Fruit fly (Drosophila melanogaster) whole organism, prepupa: ENCODE data around the gene CG8668.

Source experiments
- Blimp-1 ChIP-seq: fragments of 200-800 bp; sonication (Bioruptor generic); optimal IDR thresholded peaks from 3 replicates; lab custom pipeline; 2017; ENCODE audit warnings: missing biosample characterization, missing genetic modification characterization, mild to moderate bottlenecking, moderate library complexity, missing genetic modification reagents
- CG11294 ChIP-seq: fragments of 200-800 bp; sonication (Bioruptor generic); IDR thresholded peaks from 2 replicates; pipeline ENCODE4 v1.3.6; 2022; ENCODE audit warnings: missing biosample characterization, missing genetic modification characterization
- CG11762 ChIP-seq: fragments of 200-800 bp; sonication (Bioruptor generic); optimal IDR thresholded peaks from 3 replicates; lab custom pipeline; 2016; ENCODE audit warnings: missing biosample characterization, missing genetic modification characterization; ENCODE audit not compliant: insufficient read depth
- CG11902 ChIP-seq: fragments of 200-800 bp; sonication (Bioruptor generic); optimal IDR thresholded peaks from 3 replicates; lab custom pipeline; 2016; ENCODE audit warnings: missing biosample characterization, missing genetic modification characterization
- CG15336 ChIP-seq: fragments of 200-800 bp; sonication (Bioruptor generic); IDR thresholded peaks from 2 replicates; pipeline ENCODE4 v1.3.6; 2022; ENCODE audit warnings: missing biosample characterization, missing genetic modification characterization
- CG1621 ChIP-seq: fragments of 200-800 bp; sonication (Bioruptor generic); optimal IDR thresholded peaks from 3 replicates; lab custom pipeline; 2018; ENCODE audit warnings: missing biosample characterization, mild to moderate bottlenecking, missing genetic modification characterization
- CG16779 ChIP-seq: fragments of 200-800 bp; sonication (Bioruptor generic); optimal IDR thresholded peaks from 3 replicates; lab custom pipeline; 2017; ENCODE audit warnings: missing biosample characterization, mild to moderate bottlenecking, missing genetic modification characterization
- CG6792 ChIP-seq: fragments of 200-800 bp; sonication (Bioruptor generic); optimal IDR thresholded peaks from 3 replicates; lab custom pipeline; 2016; ENCODE audit warnings: missing biosample characterization, missing genetic modification characterization
- CG6808 ChIP-seq: fragments of 200-800 bp; sonication (Bioruptor generic); optimal IDR thresholded peaks from 3 replicates; lab custom pipeline; 2017; ENCODE audit warnings: missing biosample characterization, missing genetic modification characterization, mild to moderate bottlenecking, moderate library complexity, missing genetic modification reagents
- CG8632 ChIP-seq: fragments of 200-800 bp; sonication (Bioruptor generic); optimal IDR thresholded peaks from 3 replicates; lab custom pipeline; 2016; ENCODE audit warnings: missing biosample characterization, missing genetic modification characterization
- Eip78C ChIP-seq: fragments of 200-800 bp; sonication (Bioruptor generic); peaks from one replicate; lab custom pipeline; 2016; ENCODE audit warnings: missing biosample characterization, missing genetic modification characterization
- Eip93F ChIP-seq: fragments of 200-800 bp; sonication (Bioruptor generic); optimal IDR thresholded peaks from 2 replicates; lab custom pipeline; 2016; ENCODE audit warnings: missing biosample characterization, mild to moderate bottlenecking, missing genetic modification characterization
- Ets21C ChIP-seq: fragments of 200-800 bp; sonication (Bioruptor generic); optimal IDR thresholded peaks from 3 replicates; lab custom pipeline; 2016; ENCODE audit warnings: missing biosample characterization, missing genetic modification characterization
- Hr38 ChIP-seq: sonication (Bioruptor generic); optimal IDR thresholded peaks from 2 replicates; lab custom pipeline; 2016; ENCODE audit warnings: missing biosample characterization, missing genetic modification characterization
- Hr39 ChIP-seq: fragments of 200-800 bp; sonication (Bioruptor generic); optimal IDR thresholded peaks from 2 replicates; lab custom pipeline; 2016; ENCODE audit warnings: missing biosample characterization, missing genetic modification characterization
- Lpt ChIP-seq: fragments of 200-800 bp; sonication (Bioruptor generic); optimal IDR thresholded peaks from 3 replicates; lab custom pipeline; 2016; ENCODE audit warnings: missing biosample characterization, missing genetic modification characterization
- Met ChIP-seq: fragments of 200-800 bp; sonication (Bioruptor generic); optimal IDR thresholded peaks from 3 replicates; lab custom pipeline; 2016; ENCODE audit warnings: missing biosample characterization, missing genetic modification characterization
- OdsH ChIP-seq: fragments of 200-800 bp; sonication (Bioruptor generic); optimal IDR thresholded peaks from 3 replicates; lab custom pipeline; 2016; ENCODE audit warnings: missing biosample characterization, missing genetic modification characterization
- Smox ChIP-seq: fragments of 200-800 bp; sonication (Bioruptor generic); optimal IDR thresholded peaks from 3 replicates; lab custom pipeline; 2016; ENCODE audit warnings: missing biosample characterization, missing genetic modification characterization
- Sox102F ChIP-seq: fragments of 200-800 bp; sonication (Bioruptor generic); optimal IDR thresholded peaks from 2 replicates; lab custom pipeline; 2016; ENCODE audit warnings: missing biosample characterization, mild to moderate bottlenecking, missing genetic modification characterization
- Sox15 ChIP-seq: fragments of 200-800 bp; sonication (Bioruptor generic); optimal IDR thresholded peaks from 3 replicates; lab custom pipeline; 2016; ENCODE audit warnings: missing biosample characterization, missing genetic modification characterization
- achi ChIP-seq: fragments of 200-800 bp; sonication (Bioruptor generic); optimal IDR thresholded peaks from 3 replicates; lab custom pipeline; 2016; ENCODE audit warnings: missing biosample characterization, missing genetic modification characterization
- cyc ChIP-seq: fragments of 200-800 bp; sonication (Bioruptor generic); optimal IDR thresholded peaks from 3 replicates; lab custom pipeline; 2016; ENCODE audit warnings: missing biosample characterization, missing genetic modification characterization
- dsx ChIP-seq: fragments of 200-800 bp; optimal IDR thresholded peaks from 3 replicates; lab custom pipeline; 2019; ENCODE audit warnings: missing biosample characterization, mild to moderate bottlenecking, missing genetic modification characterization, moderate library complexity; ENCODE audit not compliant: poor library complexity, severe bottlenecking
- eg ChIP-seq: fragments of 200-800 bp; sonication (Bioruptor generic); IDR thresholded peaks from 3 replicates; pipeline ENCODE4 v1.3.6; 2022; ENCODE audit warnings: missing biosample characterization, missing genetic modification characterization
- lz ChIP-seq: fragments of 200-800 bp; sonication (Bioruptor generic); optimal IDR thresholded peaks from 3 replicates; lab custom pipeline; 2016; ENCODE audit warnings: missing biosample characterization, missing genetic modification characterization
- net ChIP-seq: fragments of 200-800 bp; sonication (Bioruptor generic); optimal IDR thresholded peaks from 3 replicates; lab custom pipeline; 2016; ENCODE audit warnings: missing biosample characterization, missing genetic modification characterization
- pdm3 ChIP-seq: fragments of 200-800 bp; sonication (Bioruptor generic); optimal IDR thresholded peaks from 3 replicates; lab custom pipeline; 2016; ENCODE audit warnings: missing biosample characterization, missing genetic modification characterization
- ss ChIP-seq, 2 experiments: fragments of 200-800 bp; sonication (Bioruptor generic); optimal IDR thresholded peaks; 2 replicates in 1 of 2; 3 replicates in 1 of 2; lab custom pipeline; 2017 to 2018; ENCODE audit warnings: mild to moderate bottlenecking in 2 of 2, missing biosample characterization in 2 of 2, missing genetic modification characterization in 2 of 2, moderate library complexity in 1 of 2
- topi ChIP-seq: fragments of 200-800 bp; sonication (Bioruptor generic); optimal IDR thresholded peaks from 3 replicates; lab custom pipeline; 2016; ENCODE audit warnings: missing biosample characterization, missing genetic modification characterization
- vri ChIP-seq: fragments of 200-800 bp; sonication (Bioruptor generic); optimal IDR thresholded peaks from 3 replicates; lab custom pipeline; 2016; ENCODE audit warnings: missing biosample characterization, mild to moderate bottlenecking, missing genetic modification characterization

CG8668 gene

DNA sequence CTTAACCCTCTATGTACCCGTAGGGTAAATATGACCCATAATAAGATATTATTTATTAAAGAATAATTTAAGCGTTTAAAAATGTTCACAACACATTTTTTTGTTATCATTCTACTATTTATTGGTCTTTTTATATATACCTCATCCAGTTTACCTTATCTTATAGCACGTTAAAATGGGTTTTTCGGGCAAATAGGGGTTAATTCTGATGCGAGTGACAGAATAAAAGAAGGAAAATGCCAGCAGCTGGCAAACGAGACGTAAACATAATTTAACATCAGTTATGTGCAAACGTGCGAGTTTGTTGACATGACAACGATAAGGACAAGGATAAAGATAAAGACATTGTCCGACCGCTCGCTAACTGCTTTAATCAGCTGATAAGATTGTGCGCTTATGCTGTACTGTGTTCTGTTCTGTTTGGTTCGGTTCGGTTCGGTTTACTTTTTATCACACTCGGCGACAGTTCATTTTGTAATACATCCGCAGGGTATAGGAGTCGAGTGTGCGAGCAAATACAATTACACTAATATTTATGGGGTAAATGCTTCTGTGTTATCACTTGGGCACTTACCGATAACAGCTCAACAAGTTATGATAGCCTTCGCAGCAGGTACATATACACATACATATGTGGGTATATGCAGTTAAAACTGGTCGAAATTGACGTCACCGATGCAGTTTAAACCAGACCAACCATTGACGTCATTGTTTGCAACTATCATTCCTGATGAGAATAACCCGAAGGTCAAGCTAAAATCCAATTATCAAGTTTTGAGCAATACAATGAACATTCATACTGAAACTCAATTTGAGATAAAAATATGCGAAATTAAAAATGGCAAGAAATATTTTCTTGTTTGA is 26.1 kb upstream of the CG8668 start (continued):
- TF ChIP-seq cyc (GFP tag; lab: Kevin White, UChicago): peak; percentile 42

DNA sequence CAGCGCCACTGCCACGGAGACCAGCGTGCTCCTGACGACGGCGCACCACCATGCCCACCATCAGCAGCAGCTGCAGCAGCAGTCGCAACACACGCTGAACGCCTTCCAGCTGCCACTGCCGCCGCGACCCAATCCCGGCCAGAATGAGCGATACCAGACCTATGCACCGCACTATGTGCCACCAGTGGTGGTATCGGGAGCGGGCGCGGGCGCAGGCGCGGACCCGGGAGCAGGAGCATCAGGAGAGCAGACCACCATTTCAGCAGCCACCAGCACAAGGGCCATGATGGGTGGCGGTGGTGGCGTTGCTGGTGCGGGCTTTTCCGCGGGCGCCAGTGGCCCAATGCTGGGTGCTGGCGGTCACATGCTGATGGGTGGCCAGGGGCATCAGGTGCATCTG is 23.7 kb upstream of the CG8668 start:
- TF ChIP-seq net (no peak), CG11762 (GFP tag; lab: Kevin White, UChicago) (no peak), cyc (GFP tag; lab: Kevin White, UChicago) (no peak), Eip93F (GFP tag; lab: Kevin White, UChicago) (no peak), Smox (GFP tag; lab: Kevin White, UChicago) (no peak)

DNA sequence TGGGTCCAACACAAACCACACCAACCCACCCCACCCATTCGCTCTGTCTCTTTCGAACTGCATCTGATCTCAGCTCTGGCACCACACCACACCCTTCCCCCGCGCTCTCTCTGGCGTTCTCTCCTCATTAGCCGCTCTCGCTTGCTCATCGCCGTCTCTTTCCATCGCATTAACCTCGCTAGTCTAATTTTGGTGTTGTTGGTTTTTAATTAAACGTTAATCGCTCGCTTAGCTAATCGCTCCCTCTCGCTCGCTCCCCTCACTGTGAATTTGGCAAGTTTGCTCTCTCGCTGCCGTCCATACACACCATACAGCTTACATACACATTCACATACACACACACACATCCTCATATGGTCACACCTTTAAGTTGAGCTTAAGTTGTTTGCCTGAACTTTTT is 22.7 kb upstream of the CG8668 start:
- TF ChIP-seq CG16779 (tag; lab: Kevin White, UChicago) (no peak), CG1621 (no peak), CG15336 (GFP tag; lab: Robert Waterston, UW) (no peak), vri (GFP tag; lab: Kevin White, UChicago) (peak; percentile 17), topi (GFP tag; lab: Kevin White, UChicago) (no peak), ss (GFP tag; optimal IDR thresholded peaks at IDR 0.05; lab: Kevin White, UChicago) (no peak)

DNA sequence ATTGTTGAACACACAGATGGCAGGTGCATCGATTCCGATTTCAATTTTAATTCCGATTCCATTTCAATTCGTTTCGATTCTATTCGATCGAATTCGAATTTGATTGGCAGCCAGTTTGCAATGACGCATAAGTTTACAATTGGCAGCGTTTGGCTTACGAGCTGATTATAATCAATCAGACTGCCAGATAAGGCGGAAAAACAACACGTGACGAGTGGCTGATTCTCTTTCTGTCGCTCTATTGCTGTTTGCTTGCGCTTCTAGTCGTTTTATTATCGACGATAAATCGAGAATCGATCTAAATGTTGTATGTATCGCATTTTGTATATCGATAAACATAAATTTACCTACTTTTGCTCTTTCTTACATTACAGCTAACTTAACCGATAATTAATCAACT is 22.1 kb upstream of the CG8668 start:
- TF ChIP-seq Sox102F (GFP tag; lab: Kevin White, UChicago) (no peak), CG11902 (no peak), achi (GFP tag; lab: Kevin White, UChicago) (no peak), pdm3 (no peak), Blimp-1 (GFP tag; lab: Kevin White, UChicago) (no peak)

DNA sequence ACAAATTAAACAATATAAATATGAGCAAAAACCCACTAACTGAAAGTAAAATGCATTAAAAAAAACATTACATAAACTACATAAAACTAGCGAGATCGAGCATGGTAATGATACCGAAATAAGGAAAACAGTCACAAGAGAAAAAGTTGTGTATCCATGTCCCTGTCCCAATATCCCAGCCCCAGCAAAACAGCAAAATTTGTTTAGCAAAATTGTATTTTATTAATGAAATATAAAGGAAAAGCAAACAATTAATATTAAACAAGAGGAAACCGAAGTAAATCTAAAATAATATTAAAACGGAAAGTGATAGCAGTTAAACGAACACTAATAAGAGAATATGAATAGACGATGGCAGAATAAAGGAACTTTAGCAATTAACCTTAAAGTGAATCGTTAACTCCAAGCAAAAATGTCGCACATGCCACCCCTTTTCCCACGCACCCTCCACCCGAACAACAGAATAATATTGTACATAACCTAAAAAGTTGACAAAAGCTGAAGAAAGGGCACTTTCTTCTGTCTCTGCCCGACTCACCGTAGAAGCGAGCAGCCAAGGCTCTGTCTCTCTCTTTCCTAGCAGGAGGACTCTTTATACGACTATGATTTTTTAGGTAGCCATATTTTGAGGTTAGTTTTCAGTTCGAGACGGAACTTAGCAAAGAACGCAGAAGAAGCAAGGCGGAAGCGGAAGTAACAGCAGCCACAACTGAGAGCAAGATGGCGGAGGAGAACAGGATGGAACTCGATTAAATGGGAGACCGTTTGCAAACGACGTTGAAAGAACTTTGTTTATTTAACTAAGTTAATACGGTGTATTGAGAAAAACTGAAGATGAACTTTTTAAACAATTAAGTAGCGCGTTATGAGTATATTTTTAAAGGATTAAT is 16.0 kb upstream of the CG8668 start:
- no peak for TF ChIP-seq ss (GFP tag; optimal IDR thresholded peaks at IDR 0.05; lab: Kevin White, UChicago)
- no peak for TF ChIP-seq CG11902
- TF ChIP-seq CG8632: no peak
- TF ChIP-seq Sox15: no peak
- no peak for TF ChIP-seq Ets21C (GFP tag; lab: Kevin White, UChicago)
- TF ChIP-seq lz: no peak
- no peak for TF ChIP-seq CG11294
- TF ChIP-seq CG6808 (GFP tag; lab: Kevin White, UChicago): no peak
- no peak for TF ChIP-seq dsx (GFP tag; lab: Kevin White, UChicago)
- no peak for TF ChIP-seq Smox (GFP tag; lab: Kevin White, UChicago)
- no peak for TF ChIP-seq CG6792 (GFP tag; lab: Kevin White, UChicago)
- no peak for TF ChIP-seq topi (GFP tag; lab: Kevin White, UChicago)
- no peak for TF ChIP-seq Met (GFP tag; lab: Kevin White, UChicago)
- TF ChIP-seq Lpt (GFP tag; lab: Kevin White, UChicago): no peak
- TF ChIP-seq pdm3: no peak
- TF ChIP-seq OdsH (GFP tag; lab: Kevin White, UChicago): no peak

DNA sequence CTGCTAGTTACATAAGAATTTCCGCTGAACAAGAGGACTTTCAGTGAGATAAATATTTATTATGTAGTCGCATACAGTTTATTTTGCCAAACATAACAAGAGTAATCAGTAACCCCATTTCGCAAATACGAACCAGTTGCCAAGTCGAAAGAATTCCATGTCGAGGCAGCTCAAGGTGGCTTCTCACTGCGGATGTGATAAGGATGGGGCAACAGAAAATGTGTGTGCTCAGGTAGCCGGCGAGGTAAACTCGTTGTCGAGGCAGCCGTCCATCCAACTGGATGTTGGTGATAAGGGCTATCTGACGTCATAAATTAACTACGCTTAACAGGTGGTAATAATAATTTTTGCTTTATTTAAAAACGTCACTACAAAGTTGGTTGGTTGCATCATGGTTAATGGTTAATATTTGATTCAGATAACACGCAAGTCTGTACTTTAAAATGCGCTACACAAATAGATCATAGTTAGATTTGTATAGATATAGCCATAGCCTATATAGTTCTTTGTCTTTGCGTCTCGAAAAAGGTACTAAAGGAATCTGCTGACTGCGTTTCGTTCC is 10.1 kb upstream of the CG8668 start:
- TF ChIP-seq Eip93F (GFP tag; lab: Kevin White, UChicago) (no peak), Sox15 (no peak), Hr38 (GFP tag; lab: Kevin White, UChicago) (no peak), Hr39 (no peak), Eip78C (GFP tag; lab: Kevin White, UChicago) (peak; percentile 46), eg (GFP tag; lab: Robert Waterston, UW) (no peak), CG15336 (GFP tag; lab: Robert Waterston, UW) (no peak), CG11762 (GFP tag; lab: Kevin White, UChicago) (no peak)
